Worm (Caenorhabditis elegans): ENCODE data around the gene cysl-3.

Gene cysl-3

DNA sequence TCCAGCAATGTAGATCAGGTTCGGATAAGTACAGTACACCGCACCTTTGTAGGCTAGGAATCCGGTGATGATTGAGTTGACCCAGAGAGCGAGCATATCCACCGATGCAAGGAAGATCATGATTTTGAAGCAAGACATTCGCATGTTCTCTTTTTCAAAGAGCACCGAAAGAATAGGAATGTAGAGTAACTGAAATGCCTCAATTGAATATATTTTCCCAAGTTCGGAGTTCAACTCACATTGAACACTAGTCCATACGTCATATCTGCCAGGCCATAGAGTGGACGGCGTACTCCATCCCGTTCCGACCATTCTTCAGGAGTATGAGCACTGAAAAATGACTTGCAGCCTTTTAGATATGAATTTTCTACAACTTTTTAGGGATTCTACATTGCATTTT lies 23.8 kb upstream of the cysl-3 start:
- TF ChIP-seq nhr-76 (tag; optimal IDR thresholded peaks at IDR 0.05) (no peak), ztf-11 (tag; optimal IDR thresholded peaks at IDR 0.05) (no peak), unc-62 (GFP tag; optimal IDR thresholded peaks at IDR 0.05) (no peak), elt-3 (tag; optimal IDR thresholded peaks at IDR 0.05) (no peak), blmp-1 (tag; optimal IDR thresholded peaks at IDR 0.05) (no peak), nhr-237 (tag; optimal IDR thresholded peaks at IDR 0.05) (no peak), elt-1 (tag; optimal IDR thresholded peaks at IDR 0.05; ENCODE audit: borderline replicate concordance, insufficient read depth) (no peak), ham-2 (GFP tag; optimal IDR thresholded peaks at IDR 0.05) (no peak), lin-13 (tag; optimal IDR thresholded peaks at IDR 0.05) (no peak), cnd-1 (tag; optimal IDR thresholded peaks at IDR 0.05) (no peak), lin-32 (GFP tag; optimal IDR thresholded peaks at IDR 0.05) (no peak), ceh-43 (GFP tag; optimal IDR thresholded peaks at IDR 0.05) (no peak), lsy-2 (tag; optimal IDR thresholded peaks at IDR 0.05) (no peak), flh-1 (GFP tag; optimal IDR thresholded peaks at IDR 0.05) (no peak), nhr-12 (tag; optimal IDR thresholded peaks at IDR 0.05) (no peak), mls-2 (tag; optimal IDR thresholded peaks at IDR 0.05) (no peak), ceh-39 (tag; optimal IDR thresholded peaks at IDR 0.05) (no peak), nhr-28 (tag; optimal IDR thresholded peaks at IDR 0.05) (no peak)

DNA sequence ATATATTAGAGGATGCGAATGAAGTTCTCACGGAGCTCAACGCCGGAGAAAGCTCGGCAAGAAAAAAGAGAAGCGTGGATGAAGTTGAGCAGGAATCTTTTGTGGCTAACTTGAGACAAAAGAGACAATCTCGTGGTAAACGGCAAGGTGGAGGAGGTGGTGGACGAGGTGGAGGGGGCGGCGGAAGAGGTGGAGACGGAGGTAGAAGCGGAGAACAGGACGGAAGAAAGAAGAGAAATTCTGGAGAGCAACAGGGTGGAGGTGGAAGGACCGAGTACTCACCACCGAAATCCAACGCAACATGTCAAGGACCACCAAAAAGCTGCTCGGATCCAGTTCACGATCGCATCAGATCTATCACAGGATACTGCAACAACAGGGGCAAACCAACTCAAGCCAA lies 14.5 kb upstream of the cysl-3 start:
- no peak for TF ChIP-seq ces-1 (GFP tag; optimal IDR thresholded peaks at IDR 0.05)

DNA sequence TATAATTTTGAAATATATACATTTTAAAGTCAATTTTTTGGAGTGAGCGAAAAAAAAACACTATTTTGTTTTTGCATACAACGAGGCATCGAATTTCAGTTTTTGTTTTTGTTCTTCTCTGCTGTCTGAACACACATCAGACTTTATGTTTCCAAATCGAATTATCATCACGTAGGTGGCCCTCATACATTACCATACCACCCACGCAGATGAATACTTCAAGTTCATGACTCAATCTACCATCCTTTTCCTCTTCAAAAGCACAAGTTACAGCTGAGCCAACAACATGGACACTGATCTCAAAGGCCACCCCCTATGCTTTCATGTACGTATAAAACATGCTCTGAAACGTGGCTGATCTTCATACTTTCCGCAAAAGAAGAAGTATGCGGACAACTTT lies 13.8 kb upstream of the cysl-3 start, which contains the start of gene R08F11.7:
R08F11.7 (plus strand) TSS at position 301 of the 400 bp plus-strand sequence.
- TF ChIP-seq lsy-2 (tag; optimal IDR thresholded peaks at IDR 0.05) = no peak
- no peak for TF ChIP-seq drap-1 (GFP tag; optimal IDR thresholded peaks at IDR 0.05)
- TF ChIP-seq hlh-1 (tag; optimal IDR thresholded peaks at IDR 0.05) = no peak
- no peak for TF ChIP-seq sem-2 (GFP tag; optimal IDR thresholded peaks at IDR 0.05)
- no peak for TF ChIP-seq ztf-11 (tag; optimal IDR thresholded peaks at IDR 0.05)

DNA sequence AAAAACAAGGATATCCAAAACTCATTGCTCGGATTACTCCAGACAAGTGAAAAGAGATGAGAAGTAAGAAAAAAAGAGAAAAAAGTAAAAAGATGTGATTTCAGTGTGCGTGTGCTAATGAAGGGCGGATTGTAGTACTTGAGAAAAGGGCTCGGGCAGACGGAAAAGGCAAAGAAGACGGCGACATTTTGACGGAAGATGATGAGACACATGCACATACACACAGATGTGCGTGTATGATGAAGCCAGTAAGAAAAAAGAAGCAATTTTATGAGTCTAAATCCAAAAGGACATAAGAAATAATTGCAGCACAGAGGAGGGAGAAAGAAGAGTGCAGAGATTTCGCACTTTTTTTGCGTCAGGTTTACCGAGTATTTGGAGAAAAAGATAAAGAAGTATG lies 12.6 kb upstream of the cysl-3 start:
- TF ChIP-seq ztf-11 (tag; optimal IDR thresholded peaks at IDR 0.05) (no peak), ham-2 (GFP tag; optimal IDR thresholded peaks at IDR 0.05) (no peak), nhr-237 (tag; optimal IDR thresholded peaks at IDR 0.05) (no peak), elt-3 (tag; optimal IDR thresholded peaks at IDR 0.05) (no peak), nhr-76 (tag; optimal IDR thresholded peaks at IDR 0.05) (no peak), mep-1 (tag; optimal IDR thresholded peaks at IDR 0.05) (no peak)

DNA sequence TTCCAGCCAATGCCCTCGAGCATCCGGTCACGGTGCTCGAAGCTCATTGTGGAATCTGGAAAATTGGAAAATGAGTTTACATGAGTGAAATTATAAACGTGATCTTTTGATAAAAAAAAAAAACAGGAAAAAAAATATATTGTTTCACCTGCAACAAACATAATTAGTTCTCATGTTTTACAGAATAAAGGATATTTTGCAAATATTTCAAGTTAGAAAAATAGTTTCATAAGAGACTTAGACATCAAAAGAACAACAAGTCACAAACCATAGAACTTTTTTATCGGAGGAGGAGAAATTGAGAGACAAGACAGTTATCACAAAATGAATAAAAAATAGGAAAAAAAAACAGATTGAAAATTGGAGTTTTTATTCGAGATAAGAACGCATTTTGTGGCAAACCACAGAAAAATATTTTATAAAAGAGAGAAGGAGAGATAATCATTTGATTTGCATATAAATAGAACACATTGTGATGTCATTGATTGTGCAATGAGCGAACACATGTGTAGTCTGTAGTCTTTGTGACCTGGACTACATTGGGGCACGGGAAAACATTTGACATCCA lies 8.3 kb upstream of the cysl-3 start, which contains the start of gene R08F11.1:
R08F11.1 (minus strand) TSS at position 51 of the 568 bp plus-strand sequence.
- TF ChIP-seq unc-120 (tag; optimal IDR thresholded peaks at IDR 0.05; ENCODE audit: poor library complexity, severe bottlenecking) (no peak), hlh-1 (tag; optimal IDR thresholded peaks at IDR 0.05) (no peak), nhr-76 (tag; optimal IDR thresholded peaks at IDR 0.05) (no peak), unc-62 (GFP tag; optimal IDR thresholded peaks at IDR 0.05) (no peak), lin-13 (tag; optimal IDR thresholded peaks at IDR 0.05) (no peak), lin-32 (GFP tag; optimal IDR thresholded peaks at IDR 0.05) (no peak), mls-2 (tag; optimal IDR thresholded peaks at IDR 0.05) (no peak), ces-1 (GFP tag; optimal IDR thresholded peaks at IDR 0.05) (no peak), bed-3 (GFP tag; optimal IDR thresholded peaks at IDR 0.05) (no peak), mep-1 (tag; optimal IDR thresholded peaks at IDR 0.05) (no peak), cnd-1 (tag; optimal IDR thresholded peaks at IDR 0.05) (no peak), tbx-8 (GFP tag; optimal IDR thresholded peaks at IDR 0.05) (no peak), nhr-2 (tag; optimal IDR thresholded peaks at IDR 0.05) (no peak), drap-1 (GFP tag; optimal IDR thresholded peaks at IDR 0.05) (no peak), nhr-28 (tag; optimal IDR thresholded peaks at IDR 0.05) (no peak), sptf-1 (tag; optimal IDR thresholded peaks at IDR 0.05) (no peak), unc-39 (tag; optimal IDR thresholded peaks at IDR 0.05) (no peak)

DNA sequence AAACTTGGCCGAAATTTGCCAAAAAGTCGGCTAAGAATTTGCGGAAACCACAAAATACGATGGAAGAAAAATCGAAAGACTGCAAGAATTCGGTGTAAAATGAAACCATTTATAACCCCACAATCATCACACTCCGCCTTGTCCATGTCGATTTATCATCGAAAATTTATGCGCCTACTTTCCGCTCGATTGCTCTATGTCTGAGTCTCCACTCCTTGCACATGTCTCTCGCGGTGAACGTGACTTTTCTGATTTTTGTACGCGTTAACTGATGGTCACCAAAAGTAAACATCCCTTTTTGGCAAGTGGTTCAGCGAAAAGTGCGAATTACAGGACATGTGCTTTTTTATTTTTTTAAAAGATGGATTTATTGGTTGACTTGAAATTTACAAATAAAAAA lies 1.0 kb upstream of the cysl-3 start:
- TF ChIP-seq unc-39 (tag; optimal IDR thresholded peaks at IDR 0.05) (no peak), mls-2 (tag; optimal IDR thresholded peaks at IDR 0.05) (no peak), elt-3 (tag; optimal IDR thresholded peaks at IDR 0.05) (no peak), cnd-1 (tag; optimal IDR thresholded peaks at IDR 0.05) (no peak), nhr-76 (tag; optimal IDR thresholded peaks at IDR 0.05) (no peak)
